Worm (Caenorhabditis elegans) whole organism, young adult: ENCODE measurements around the gene B0507.7.

Experiments
- B0261.1 ChIP-seq: sonication (generic microtip); optimal IDR thresholded peaks from 2 replicates; lab custom pipeline; 2016; ENCODE audit warnings: mild to moderate bottlenecking, missing genetic modification characterization, moderate library complexity, missing compliant biosample characterization
- D2030.7 ChIP-seq: fragments of 200-800 bp; sonication (Bioruptor generic); IDR thresholded peaks from 2 replicates; pipeline ENCODE4 v1.3.6; 2022; ENCODE audit warnings: missing genetic modification reagents, missing genetic modification characterization, missing compliant biosample characterization
- F10E7.11 ChIP-seq: sonication (generic microtip); optimal IDR thresholded peaks from 2 replicates; lab custom pipeline; 2017; ENCODE audit warnings: mild to moderate bottlenecking, missing genetic modification characterization, moderate library complexity, missing compliant biosample characterization
- F22D6.2 ChIP-seq: sonication (generic microtip); optimal IDR thresholded peaks from 2 replicates; lab custom pipeline; 2016; ENCODE audit warnings: mild to moderate bottlenecking, missing genetic modification characterization, missing compliant biosample characterization
- K12H6.12 ChIP-seq: fragments of 200-800 bp; sonication (Bioruptor generic); optimal IDR thresholded peaks from 2 replicates; lab custom pipeline; 2018; ENCODE audit warnings: mild to moderate bottlenecking, missing genetic modification characterization, missing compliant biosample characterization
- T07F8.4 ChIP-seq: sonication (generic microtip); optimal IDR thresholded peaks from 2 replicates; lab custom pipeline; 2016; ENCODE audit warnings: mild to moderate bottlenecking, missing genetic modification characterization, moderate library complexity, missing compliant biosample characterization
- Y53G8AR.9 ChIP-seq: fragments of 200-800 bp; sonication (Bioruptor generic); conservative IDR thresholded peaks from 2 replicates; pipeline ENCODE4 v1.3.6; 2022; ENCODE audit warnings: missing genetic modification reagents, missing genetic modification characterization, missing compliant biosample characterization
- aptf-3 ChIP-seq: fragments of 200-800 bp; sonication (Bioruptor generic); IDR thresholded peaks from 2 replicates; pipeline ENCODE4 v1.3.6; 2022; ENCODE audit warnings: missing genetic modification characterization, missing compliant biosample characterization
- atf-7 ChIP-seq: sonication (generic microtip); optimal IDR thresholded peaks from 2 replicates; lab custom pipeline; 2017; ENCODE audit warnings: mild to moderate bottlenecking, missing genetic modification characterization, missing compliant biosample characterization
- attf-5 ChIP-seq: fragments of 200-800 bp; sonication (Bioruptor generic); optimal IDR thresholded peaks from 2 replicates; lab custom pipeline; 2018; ENCODE audit warnings: mild to moderate bottlenecking, missing genetic modification characterization, missing compliant biosample characterization
- attf-6 ChIP-seq: fragments of 200-800 bp; sonication (Bioruptor generic); IDR thresholded peaks from 2 replicates; pipeline ENCODE4 v1.3.6; 2022; ENCODE audit warnings: missing genetic modification reagents, missing genetic modification characterization, missing compliant biosample characterization
- ccch-3 ChIP-seq: fragments of 200-800 bp; sonication (Bioruptor generic); optimal IDR thresholded peaks from 2 replicates; lab custom pipeline; 2018; ENCODE audit warnings: mild to moderate bottlenecking, missing genetic modification characterization, missing compliant biosample characterization
- cebp-1 ChIP-seq, 2 experiments: fragments of 200-800 bp in 1 of 2; sonication (Bioruptor generic) in 1 of 2; sonication (generic microtip) in 1 of 2; IDR thresholded peaks in 1 of 2; optimal IDR thresholded peaks in 1 of 2; 2 replicates each; pipeline versions ENCODE4 v1.3.6 to Lab custom; 2017 to 2022; ENCODE audit warnings: missing compliant biosample characterization in 2 of 2, missing genetic modification characterization in 2 of 2, mild to moderate bottlenecking in 1 of 2, missing genetic modification reagents in 1 of 2, moderate library complexity in 1 of 2
- cebp-2 ChIP-seq: fragments of 200-800 bp; sonication (Bioruptor generic); IDR thresholded peaks from 2 replicates; pipeline ENCODE4 v1.3.6; 2022; ENCODE audit warnings: missing genetic modification characterization, missing compliant biosample characterization
- ceh-40 ChIP-seq: fragments of 200-800 bp; sonication (Bioruptor generic); IDR thresholded peaks from 2 replicates; pipeline ENCODE4 v1.3.6; 2022; ENCODE audit warnings: missing genetic modification characterization, missing compliant biosample characterization
- chd-7 ChIP-seq: sonication (generic microtip); optimal IDR thresholded peaks from 2 replicates; lab custom pipeline; 2016; ENCODE audit warnings: mild to moderate bottlenecking, missing genetic modification characterization, moderate library complexity, missing compliant biosample characterization
- die-1 ChIP-seq: sonication (generic microtip); optimal IDR thresholded peaks from 2 replicates; lab custom pipeline; 2016; ENCODE audit warnings: missing genotype, mild to moderate bottlenecking, missing genetic modification characterization, missing compliant biosample characterization
- ets-4 ChIP-seq: fragments of 200-800 bp; sonication (Bioruptor generic); optimal IDR thresholded peaks from 2 replicates; lab custom pipeline; 2018; ENCODE audit warnings: mild to moderate bottlenecking, missing genetic modification characterization, missing compliant biosample characterization
- hlh-12 ChIP-seq: sonication (generic microtip); optimal IDR thresholded peaks from 2 replicates; lab custom pipeline; 2016; ENCODE audit warnings: missing genetic modification characterization, missing compliant biosample characterization
- lin-54 ChIP-seq: fragments of 200-800 bp; sonication (Bioruptor generic); optimal IDR thresholded peaks from 2 replicates; lab custom pipeline; 2018; ENCODE audit warnings: mild to moderate bottlenecking, missing genetic modification characterization, missing compliant biosample characterization
- madf-3 ChIP-seq: fragments of 200-800 bp; sonication (Bioruptor generic); IDR thresholded peaks from 2 replicates; pipeline ENCODE4 v1.3.6; 2022; ENCODE audit warnings: missing genetic modification reagents, missing genetic modification characterization, missing compliant biosample characterization
- madf-6 ChIP-seq: fragments of 200-800 bp; sonication (Bioruptor generic); IDR thresholded peaks from 2 replicates; pipeline ENCODE4 v1.3.6; 2022; ENCODE audit warnings: missing genetic modification reagents, missing genetic modification characterization, missing compliant biosample characterization
- madf-8 ChIP-seq: fragments of 200-800 bp; sonication (Bioruptor generic); conservative IDR thresholded peaks from 2 replicates; pipeline ENCODE4 v1.3.6; 2022; ENCODE audit warnings: missing genetic modification reagents, missing genetic modification characterization, missing compliant biosample characterization
- mxl-1 ChIP-seq: sonication (generic microtip); optimal IDR thresholded peaks from 2 replicates; lab custom pipeline; 2016; ENCODE audit warnings: missing genetic modification characterization, missing compliant biosample characterization
- nhr-27 ChIP-seq: fragments of 200-800 bp; sonication (Bioruptor generic); optimal IDR thresholded peaks from 2 replicates; lab custom pipeline; 2018; ENCODE audit warnings: mild to moderate bottlenecking, missing genetic modification characterization, moderate library complexity, missing compliant biosample characterization
- nhr-80 ChIP-seq: sonication (generic microtip); optimal IDR thresholded peaks from 2 replicates; lab custom pipeline; 2016; ENCODE audit warnings: missing genetic modification characterization, missing compliant biosample characterization
- nhr-90 ChIP-seq: sonication (generic microtip); optimal IDR thresholded peaks from 2 replicates; lab custom pipeline; 2016; ENCODE audit warnings: missing genotype, mild to moderate bottlenecking, missing genetic modification characterization, missing compliant biosample characterization
- rec-8 ChIP-seq, 2 experiments: sonication (generic microtip); optimal IDR thresholded peaks; 2 replicates each; lab custom pipeline; 2016; ENCODE audit warnings: mild to moderate bottlenecking in 2 of 2, missing genetic modification characterization in 2 of 2, missing genetic modification reagents in 2 of 2, missing genotype in 2 of 2, missing biosample characterization in 1 of 2, missing compliant biosample characterization in 1 of 2, moderate library complexity in 1 of 2
- sdz-38 ChIP-seq: sonication (generic microtip); optimal IDR thresholded peaks from 2 replicates; lab custom pipeline; 2016; ENCODE audit warnings: missing genotype, missing genetic modification characterization, missing compliant biosample characterization
- sea-2 ChIP-seq: fragments of 200-800 bp; sonication (Bioruptor generic); IDR thresholded peaks from 2 replicates; pipeline ENCODE4 v1.3.6; 2022; ENCODE audit warnings: missing genetic modification characterization, missing compliant biosample characterization
- snpc-4 ChIP-seq, 5 experiments: fragments of 150-350 bp in 1 of 5; sonication (generic microtip) in 4 of 5; optimal IDR thresholded peaks; 2 replicates each; lab custom pipeline; 2014 to 2018; ENCODE audit warnings: missing genetic modification characterization in 5 of 5, missing biosample characterization in 3 of 5, antibody characterized with exemption in 2 of 5, mild to moderate bottlenecking in 2 of 5, missing compliant biosample characterization in 2 of 5, missing genotype in 2 of 5, moderate library complexity in 2 of 5, missing genetic modification reagents in 1 of 5
- sptf-2 ChIP-seq: fragments of 200-800 bp; sonication (Bioruptor generic); optimal IDR thresholded peaks from 2 replicates; lab custom pipeline; 2018; ENCODE audit warnings: mild to moderate bottlenecking, missing genetic modification characterization, missing compliant biosample characterization
- tbx-9 ChIP-seq: sonication (generic microtip); optimal IDR thresholded peaks from 2 replicates; lab custom pipeline; 2016; ENCODE audit warnings: borderline replicate concordance, missing genetic modification characterization, inconsistent platforms, missing compliant biosample characterization
- unc-62 ChIP-seq: fragments of 150-350 bp; optimal IDR thresholded peaks from 2 replicates; lab custom pipeline; 2014; ENCODE audit warnings: missing biosample characterization, missing genetic modification reagents, missing genetic modification characterization
- zim-3 ChIP-seq: sonication (generic microtip); optimal IDR thresholded peaks from 2 replicates; lab custom pipeline; 2017; ENCODE audit warnings: mild to moderate bottlenecking, missing genetic modification characterization, moderate library complexity, missing compliant biosample characterization
- ztf-26 ChIP-seq: sonication (generic microtip); optimal IDR thresholded peaks from 2 replicates; lab custom pipeline; 2017; ENCODE audit warnings: missing genetic modification characterization, missing compliant biosample characterization

The B0507.7 gene

DNA sequence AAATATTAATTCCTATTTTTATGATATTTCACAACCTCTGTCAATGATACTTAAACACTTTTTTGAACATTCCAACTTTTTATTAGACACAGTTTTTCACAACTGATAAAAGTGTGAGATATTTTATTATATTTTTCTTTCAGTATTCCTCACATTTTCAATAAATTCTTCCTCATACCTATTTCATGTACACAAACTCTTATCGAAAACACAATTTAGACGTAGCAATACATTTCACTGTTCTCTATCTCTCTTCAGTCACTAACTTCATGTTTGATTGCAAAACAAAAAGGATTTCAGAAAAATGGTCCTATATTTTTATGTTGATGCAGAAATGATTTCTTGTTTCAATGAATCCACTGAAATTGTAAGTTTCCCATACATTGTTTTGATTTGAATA, 12.7 kb downstream of the B0507.7 start, which contains the start of gene B0507.6:
B0507.6 (plus strand) TSS at position 301 of the 400 bp plus-strand sequence.
- TF ChIP-seq madf-8 (GFP tag; lab: Robert Waterston, UW), result no peak
- no peak for TF ChIP-seq ccch-3
- no peak for TF ChIP-seq nhr-27 (tag; lab: Kevin White, UChicago)
- no peak for TF ChIP-seq attf-5 (GFP tag; lab: Kevin White, UChicago)
- no peak for TF ChIP-seq attf-6 (GFP tag; lab: Robert Waterston, UW)
- TF ChIP-seq unc-62 (GFP tag; lab: Kevin White, UChicago), result no peak
- TF ChIP-seq rec-8 (tag; optimal IDR thresholded peaks at IDR 0.05; lab: Kevin White, UChicago), result no peak
- TF ChIP-seq chd-7, result no peak
- TF ChIP-seq nhr-90, result no peak
- no peak for TF ChIP-seq cebp-2 (GFP tag; lab: Robert Waterston, UW)
- TF ChIP-seq sdz-38 (tag; lab: Kevin White, UChicago), result no peak
- no peak for TF ChIP-seq sea-2 (GFP tag; lab: Robert Waterston, UW)
- no peak for TF ChIP-seq F22D6.2 (tag; lab: Kevin White, UChicago)
- no peak for TF ChIP-seq ets-4 (GFP tag; lab: Kevin White, UChicago)
- TF ChIP-seq madf-3 (GFP tag; lab: Robert Waterston, UW), result no peak
- TF ChIP-seq, all 124 proteins: peak for 0

DNA sequence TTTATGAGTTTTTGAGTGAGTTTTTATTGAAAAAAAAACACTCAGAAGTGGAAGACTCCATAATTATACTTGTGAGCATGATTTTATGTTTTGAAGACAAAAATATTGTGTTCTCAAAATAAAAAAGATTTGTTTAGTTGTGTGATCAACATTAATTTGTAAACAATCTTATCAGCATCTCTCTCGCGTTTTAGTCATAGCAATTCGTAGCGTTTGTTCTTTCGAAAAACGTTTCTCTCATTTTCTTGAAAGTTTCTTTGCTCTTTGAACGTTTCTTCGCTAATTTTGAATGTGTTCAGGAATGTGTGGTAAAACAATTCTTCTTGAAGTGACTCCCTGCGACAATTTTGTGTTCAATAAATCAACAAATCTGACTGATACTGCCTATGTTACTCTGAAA, 19.4 kb downstream of the B0507.7 start, which contains the start of gene ZC196.2:
ZC196.2 (plus strand) TSS at position 301 of the 400 bp plus-strand sequence.
- no peak for TF ChIP-seq rec-8 (tag; optimal IDR thresholded peaks at IDR 0.05; lab: Kevin White, UChicago)
- no peak for TF ChIP-seq zim-3 (tag; lab: Kevin White, UChicago)
- TF ChIP-seq, all 124 proteins: peak for 0

- TF ChIP-seq ztf-26 (tag; lab: Kevin White, UChicago) (no peak), mxl-1 (tag; lab: Kevin White, UChicago) (no peak), ceh-40 (GFP tag; lab: Robert Waterston, UW) (no peak), nhr-90 (no peak), snpc-4 (GFP tag; optimal IDR thresholded peaks at IDR 0.05; lab: Kevin White, UChicago) (no peak), snpc-4 (tag; optimal IDR thresholded peaks at IDR 0.05; lab: Kevin White, UChicago) (no peak), lin-54 (GFP tag; lab: Kevin White, UChicago) (no peak), atf-7 (tag; lab: Kevin White, UChicago) (no peak)
Observed at ce11 chrV:8736369-8736768, 22.1 kb downstream of the B0507.7 start, which contains the start of gene ZC196.3. ZC196.3 (plus strand) TSS chrV:8736669.

DNA sequence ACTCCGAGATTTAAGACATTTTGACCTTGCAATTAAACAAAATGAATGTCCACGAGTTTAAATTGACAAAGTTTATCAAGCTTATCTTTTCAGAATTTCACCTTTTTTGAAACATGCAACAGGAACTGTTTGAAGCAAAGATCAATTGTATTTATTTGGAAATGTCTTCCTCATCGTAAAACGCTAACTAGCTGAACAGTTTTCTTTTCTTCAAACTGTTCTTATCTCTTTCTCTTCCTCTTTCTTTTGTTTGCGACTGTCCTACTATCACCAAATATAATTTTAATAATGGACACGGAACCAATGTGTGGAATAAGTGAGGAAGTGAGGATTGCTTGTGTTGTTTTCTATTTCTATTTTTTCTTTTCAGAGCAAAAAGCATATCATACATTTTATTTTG, 25.6 kb downstream of the B0507.7 start, which contains the start of gene ZC196.4:
ZC196.4 (plus strand) TSS at position 173 of the 400 bp plus-strand sequence.
- TF ChIP-seq hlh-12 (tag; lab: Kevin White, UChicago), result no peak
- no peak for TF ChIP-seq die-1 (tag; lab: Kevin White, UChicago)
- no peak for TF ChIP-seq sptf-2
- TF ChIP-seq aptf-3 (GFP tag; lab: Robert Waterston, UW), result no peak
- peak; percentile 28 for TF ChIP-seq nhr-80
- TF ChIP-seq, all 124 proteins: peak for 1

ce11 chrV:8730991-8731390, 27.5 kb downstream of the B0507.7 start:
- TF ChIP-seq nhr-80, result peak; percentile 38
- no peak for TF ChIP-seq Y53G8AR.9
- TF ChIP-seq attf-6 (GFP tag; lab: Robert Waterston, UW), result no peak
- TF ChIP-seq D2030.7 (GFP tag; lab: Robert Waterston, UW), result no peak
- TF ChIP-seq tbx-9, result no peak

DNA sequence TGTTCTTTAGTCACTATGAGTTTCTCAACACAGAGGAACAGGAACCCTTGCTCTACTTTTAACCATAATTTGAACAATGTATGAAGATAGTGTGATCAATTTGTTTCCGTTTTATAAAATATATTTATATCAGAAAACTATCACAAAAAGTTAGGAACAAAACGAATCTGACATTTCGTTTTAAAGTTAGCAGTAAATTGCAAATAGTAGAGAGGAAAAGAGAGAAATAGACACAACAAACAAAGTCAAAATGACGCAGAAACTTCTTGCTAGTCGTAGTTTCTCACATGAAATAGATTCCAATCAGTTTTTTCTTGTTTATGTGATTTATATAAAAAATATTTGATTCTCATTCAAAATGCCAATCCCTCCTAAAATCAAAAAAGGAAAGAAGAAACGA, 29.4 kb downstream of the B0507.7 start, which contains the start of gene ZC196.5:
ZC196.5 (plus strand) TSS at position 301 of the 400 bp plus-strand sequence.
- no peak for TF ChIP-seq madf-6 (GFP tag; lab: Robert Waterston, UW)
- no peak for TF ChIP-seq Y53G8AR.9
- TF ChIP-seq K12H6.12 (tag; lab: Kevin White, UChicago), result no peak
- TF ChIP-seq F10E7.11, result no peak
- TF ChIP-seq B0261.1 (tag; lab: Kevin White, UChicago), result no peak
- TF ChIP-seq T07F8.4 (tag; lab: Kevin White, UChicago), result no peak
- no peak for TF ChIP-seq cebp-1 (GFP tag; IDR thresholded peaks at IDR 0.05; lab: Robert Waterston, UW)
- no peak for TF ChIP-seq cebp-1 (tag; optimal IDR thresholded peaks at IDR 0.05; lab: Kevin White, UChicago)
- no peak for TF ChIP-seq chd-7
- TF ChIP-seq, all 124 proteins: peak for 0
